Fruit fly (Drosophila melanogaster) whole organism, pupa: ENCODE data around the gene PAPLA1.

ENCODE experiments used
- CG10348 ChIP-seq: fragments of 200-800 bp; sonication (Bioruptor generic); IDR thresholded peaks from 2 replicates; pipeline ENCODE4 v1.3.6; 2022; ENCODE audit warnings: missing biosample characterization, missing genetic modification characterization
- CG14655 ChIP-seq: fragments of 200-800 bp; sonication (Bioruptor generic); optimal IDR thresholded peaks from 3 replicates; lab custom pipeline; 2017; ENCODE audit warnings: mild to moderate bottlenecking, missing biosample characterization, missing genetic modification reagents, missing genetic modification characterization
- CG15710 ChIP-seq: fragments of 200-800 bp; sonication (Bioruptor generic); optimal IDR thresholded peaks from 2 replicates; lab custom pipeline; 2018; ENCODE audit warnings: missing biosample characterization, mild to moderate bottlenecking, missing genetic modification characterization, moderate library complexity
- CG17806 ChIP-seq: fragments of 200-800 bp; sonication (Bioruptor generic); optimal IDR thresholded peaks from 2 replicates; lab custom pipeline; 2018; ENCODE audit warnings: missing biosample characterization, mild to moderate bottlenecking, missing genetic modification characterization, moderate library complexity
- CG32121 ChIP-seq: fragments of 200-800 bp; sonication (Bioruptor generic); IDR thresholded peaks from 2 replicates; pipeline ENCODE4 v1.3.6; 2022; ENCODE audit warnings: missing biosample characterization, missing genetic modification characterization
- CG34367 ChIP-seq: fragments of 200-800 bp; sonication (Bioruptor generic); optimal IDR thresholded peaks from 2 replicates; lab custom pipeline; 2018; ENCODE audit warnings: missing biosample characterization, mild to moderate bottlenecking, missing genetic modification characterization
- CG4496 ChIP-seq: fragments of 200-800 bp; sonication (Bioruptor generic); IDR thresholded peaks from 3 replicates; pipeline ENCODE4 v1.3.6; 2022; ENCODE audit warnings: missing biosample characterization, missing genetic modification characterization
- CG9948 ChIP-seq: fragments of 200-800 bp; sonication (Bioruptor generic); optimal IDR thresholded peaks from 2 replicates; lab custom pipeline; 2018; ENCODE audit warnings: missing biosample characterization, mild to moderate bottlenecking, missing genetic modification characterization, moderate library complexity
- Ets98B ChIP-seq: fragments of 200-800 bp; sonication (Bioruptor generic); IDR thresholded peaks from 2 replicates; pipeline ENCODE4 v1.3.6; 2022; ENCODE audit warnings: missing biosample characterization, missing genetic modification characterization
- Pif1B ChIP-seq: fragments of 200-800 bp; sonication (Bioruptor generic); optimal IDR thresholded peaks from 3 replicates; lab custom pipeline; 2016; ENCODE audit warnings: missing biosample characterization, missing genetic modification characterization

DNA sequence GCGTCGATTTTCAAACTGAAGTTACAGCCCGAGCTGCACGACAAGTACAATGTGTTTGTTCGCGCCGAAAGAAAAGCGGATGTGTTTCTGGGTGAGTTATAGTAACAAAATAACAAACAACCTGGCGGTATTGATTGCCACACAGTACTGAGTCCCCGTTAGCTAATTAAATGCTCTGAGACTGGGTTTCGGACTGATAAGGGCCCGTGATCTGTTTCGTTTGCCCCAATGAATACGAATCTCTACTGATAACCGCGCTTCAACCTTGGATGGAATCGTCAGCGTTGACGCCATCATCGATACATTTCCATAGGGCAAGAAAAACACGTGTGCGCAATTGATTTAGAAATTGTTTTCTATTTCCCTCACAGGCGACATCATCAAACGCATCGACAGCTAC is 2.3 kb downstream of the PAPLA1 start:
- TF ChIP-seq CG9948 (no peak), CG32121 (GFP tag; lab: Robert Waterston, UW) (no peak), CG34367 (tag; lab: Kevin White, UChicago) (no peak), CG17806 (tag; lab: Kevin White, UChicago) (no peak), CG10348 (no peak), CG15710 (tag; lab: Kevin White, UChicago) (no peak), CG4496 (GFP tag; lab: Robert Waterston, UW) (no peak), Pif1B (GFP tag; lab: Kevin White, UChicago) (no peak), Ets98B (no peak), CG14655 (GFP tag; lab: Kevin White, UChicago) (no peak)
